Fruit fly (Drosophila melanogaster): ENCODE data around the gene Cyp4ae1.

Cyp4ae1 gene

dm6 chrX:2180750-2181261 lies 2.0 kb downstream of the Cyp4ae1 start, which contains the start of gene pn (continued):
- TF ChIP-seq D19B (GFP tag; optimal IDR thresholded peaks at IDR 0.05) (no peak), CG6765 (GFP tag; optimal IDR thresholded peaks at IDR 0.05) (no peak), CG11085 (GFP tag; IDR thresholded peaks at IDR 0.05) (no peak)

- TF ChIP-seq CG14860 (GFP tag; IDR thresholded peaks at IDR 0.05; ENCODE audit: partially characterized antibody) (peak; percentile 78), CG5953 (GFP tag; IDR thresholded peaks at IDR 0.05) (no peak), Atf3 (GFP tag; optimal IDR thresholded peaks at IDR 0.05) (no peak), CG15514 (GFP tag; optimal IDR thresholded peaks at IDR 0.05) (peak; percentile 64), Hand (GFP tag; optimal IDR thresholded peaks at IDR 0.05) (no peak), CG30020 (tag; optimal IDR thresholded peaks at IDR 0.05) (peak; percentile 8), CG34224 (GFP tag; IDR thresholded peaks at IDR 0.05; ENCODE audit: partially characterized antibody) (peak; percentile 83), nerfin-2 (GFP tag; IDR thresholded peaks at IDR 0.05; ENCODE audit: partially characterized antibody) (peak; percentile 82), stwl (tag; optimal IDR thresholded peaks at IDR 0.05) (peak; percentile 7), dan (GFP tag; IDR thresholded peaks at IDR 0.05) (no peak), zen2 (GFP tag; IDR thresholded peaks at IDR 0.05; ENCODE audit: partially characterized antibody) (peak; percentile 63; the same call in 2 of the 3 replicates), Med (GFP tag) (peak; percentile 71), Side (GFP tag; optimal IDR thresholded peaks at IDR 0.05) (peak; percentile 11), en (GFP tag; optimal IDR thresholded peaks at IDR 0.05) (no peak), MBD-R2 (GFP tag; IDR thresholded peaks at IDR 0.05) (peak; percentile 72; the same call in 1 of the 2 replicates), BEAF-32 (GFP tag; optimal IDR thresholded peaks at IDR 0.05) (peak; percentile 68), CG17186 (GFP tag; optimal IDR thresholded peaks at IDR 0.05) (peak; percentile 33), Tbp (GFP tag; optimal IDR thresholded peaks at IDR 0.05) (peak; percentile 30), CG12219 (GFP tag; optimal IDR thresholded peaks at IDR 0.05) (no peak), ken (GFP tag; IDR thresholded peaks at IDR 0.05) (no peak), CG3847 (GFP tag; IDR thresholded peaks at IDR 0.05) (0 out of 2 replicates have a peak, but pooled peaks have one; percentile 5), HLH54F (GFP tag; optimal IDR thresholded peaks at IDR 0.05) (no peak), exex (tag; optimal IDR thresholded peaks at IDR 0.05) (peak; percentile 13), CG18262 (tag; optimal IDR thresholded peaks at IDR 0.05) (peak; percentile 7), CG30403 (GFP tag; optimal IDR thresholded peaks at IDR 0.05) (peak; percentile 10), lola (GFP tag; optimal IDR thresholded peaks at IDR 0.05) (peak in 1 of 3 experiments; percentile 15), CG7963 (GFP tag; IDR thresholded peaks at IDR 0.05; ENCODE audit: partially characterized antibody) (0 out of 3 replicates have a peak, but pooled peaks have one; percentile 12), Rx (GFP tag; IDR thresholded peaks at IDR 0.05) (no peak), CG5180 (GFP tag; optimal IDR thresholded peaks at IDR 0.05) (no peak), row (GFP tag; IDR thresholded peaks at IDR 0.05) (peak; percentile 66), Bdp1 (GFP tag; optimal IDR thresholded peaks at IDR 0.05) (peak; percentile 28), CG2678 (tag; optimal IDR thresholded peaks at IDR 0.05) (no peak), tna (GFP tag; IDR thresholded peaks at IDR 0.05; ENCODE audit: partially characterized antibody) (peak; percentile 70), Ets97D (GFP tag; optimal IDR thresholded peaks at IDR 0.05) (peak; percentile 38), knrl (GFP tag; IDR thresholded peaks at IDR 0.05; ENCODE audit: partially characterized antibody) (peak; percentile 58; the same call in 2 of the 3 replicates), trem (tag; optimal IDR thresholded peaks at IDR 0.05) (peak; percentile 43), zen (tag; optimal IDR thresholded peaks at IDR 0.05) (no peak), CG2116 (GFP tag; optimal IDR thresholded peaks at IDR 0.05) (peak; percentile 77), CHES-1-like (GFP tag; optimal IDR thresholded peaks at IDR 0.05) (peak; percentile 26), Doc3 (GFP tag; IDR thresholded peaks at IDR 0.05; ENCODE audit: partially characterized antibody) (peak; percentile 58; the same call in 1 of the 3 replicates), nmo (GFP tag; optimal IDR thresholded peaks at IDR 0.05) (peak; percentile 39), CG1603 (tag; optimal IDR thresholded peaks at IDR 0.05) (peak; percentile 58), cwo (GFP tag; optimal IDR thresholded peaks at IDR 0.05) (peak; percentile 79), CG7786 (GFP tag; optimal IDR thresholded peaks at IDR 0.05) (peak; percentile 17)
Observed at dm6 chrX:2184563-2184962, 5.8 kb downstream of the Cyp4ae1 start, which contains the start of the genes Nmd3 and CG17776. Nmd3 (minus strand) TSS chrX:2184668. CG17776 (plus strand) TSS chrX:2184725.
